Fruit fly (Drosophila melanogaster): ENCODE measurements around the gene CG9555.

The CG9555 gene

dm6 chr2L:9026157-9026556, 34.6 kb downstream of the CG9555 start:
- TF ChIP-seq ewg (GFP tag; optimal IDR thresholded peaks at IDR 0.05): no peak
- TF ChIP-seq Hey (tag; optimal IDR thresholded peaks at IDR 0.05): no peak
- TF ChIP-seq stc (GFP tag; IDR thresholded peaks at IDR 0.05): no peak
- no peak for TF ChIP-seq CG9437 (GFP tag; optimal IDR thresholded peaks at IDR 0.05)
- no peak for TF ChIP-seq CG30403 (GFP tag; optimal IDR thresholded peaks at IDR 0.05)
- no peak for TF ChIP-seq Ptx1 (GFP tag; IDR thresholded peaks at IDR 0.05)
- TF ChIP-seq Ets65A (GFP tag): peak; percentile 91
- no peak for TF ChIP-seq CG8359 (GFP tag; optimal IDR thresholded peaks at IDR 0.05; ENCODE audit: borderline replicate concordance)

DNA sequence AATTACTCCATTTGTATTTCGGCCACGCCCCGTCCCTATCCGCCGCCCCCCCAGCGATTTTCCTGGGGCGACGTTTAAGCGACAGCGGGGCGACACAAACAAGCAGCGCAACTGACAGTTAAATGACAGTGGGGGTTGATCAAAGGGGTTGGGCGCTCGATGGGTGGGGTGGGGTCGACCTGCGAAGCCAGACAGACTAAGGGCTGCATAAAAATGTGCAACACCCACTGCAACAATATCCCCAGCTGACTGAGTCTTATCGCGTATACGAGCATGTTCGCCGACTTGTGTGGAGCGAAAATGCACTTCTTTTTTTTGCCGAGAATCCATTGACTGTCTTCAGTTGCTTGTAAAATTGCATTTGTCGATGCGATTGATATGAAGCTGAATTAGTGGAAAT, 40.2 kb downstream of the CG9555 start, which contains the start of gene CG9582:
CG9582 (minus strand) TSS at position 101 of the 400 bp plus-strand sequence.
- TF ChIP-seq CG7745 (tag; optimal IDR thresholded peaks at IDR 0.05) (no peak), CG6254 (GFP tag; optimal IDR thresholded peaks at IDR 0.05) (no peak), esg (GFP tag; conservative IDR thresholded peaks at IDR 0.05) (0 out of 2 replicates have a peak, but pooled peaks have one; percentile 9), Ada2b (GFP tag; IDR thresholded peaks at IDR 0.05) (no peak), CG9727 (GFP tag; optimal IDR thresholded peaks at IDR 0.05) (no peak), Gug (GFP tag; IDR thresholded peaks at IDR 0.05) (no peak), CG14441 (GFP tag; IDR thresholded peaks at IDR 0.05) (no peak)

Measured in whole organism, embryonic.